Fruit fly (Drosophila melanogaster) whole organism, adult: ENCODE measurements around the gene PICK1.

ENCODE experiments used
- CG12768 ChIP-seq: fragments of 200-800 bp; sonication (Bioruptor generic); optimal IDR thresholded peaks from 2 replicates; lab custom pipeline; 2017; ENCODE audit warnings: missing biosample characterization, missing genetic modification characterization, mild to moderate bottlenecking, moderate library complexity, missing genetic modification reagents
- CG5204 ChIP-seq: fragments of 200-800 bp; sonication (Bioruptor generic); optimal IDR thresholded peaks from 2 replicates; lab custom pipeline; 2016; ENCODE audit warnings: missing biosample characterization, missing genetic modification characterization
- kay ChIP-seq: fragments of 200-800 bp; sonication (Bioruptor generic); peaks from one replicate; lab custom pipeline; 2016; ENCODE audit warnings: missing biosample characterization, missing genetic modification characterization, borderline replicate concordance

- TF ChIP-seq kay (no peak), CG5204 (no peak), CG12768 (GFP tag; lab: Kevin White, UChicago) (no peak)
Observed at dm6 chr2L:12712255-12712654, 17.4 kb downstream of the PICK1 start.
